Worm (Caenorhabditis elegans) whole organism, late embryonic: Measurements from ENCODE around the gene fbxb-105.

Source experiments
- F13H6.1 ChIP-seq: sonication (generic microtip); optimal IDR thresholded peaks from 2 replicates; lab custom pipeline; 2016; ENCODE audit warnings: missing genetic modification characterization, missing compliant biosample characterization
- K02D7.2 ChIP-seq: sonication (generic microtip); optimal IDR thresholded peaks from 2 replicates; lab custom pipeline; 2017; ENCODE audit warnings: mild to moderate bottlenecking, missing genetic modification characterization, missing compliant biosample characterization
- T23F11.4 ChIP-seq: fragments of 200-800 bp; sonication (Bioruptor generic); optimal IDR thresholded peaks from 2 replicates; lab custom pipeline; 2018; ENCODE audit warnings: mild to moderate bottlenecking, missing genetic modification characterization, missing compliant biosample characterization
- ceh-19 ChIP-seq: fragments of 200-800 bp; sonication (Bioruptor generic); optimal IDR thresholded peaks from 2 replicates; lab custom pipeline; 2018; ENCODE audit warnings: mild to moderate bottlenecking, missing genetic modification characterization, missing compliant biosample characterization
- ceh-2 ChIP-seq: sonication (generic microtip); optimal IDR thresholded peaks from 2 replicates; lab custom pipeline; 2016; ENCODE audit warnings: missing genotype, missing genetic modification characterization, missing compliant biosample characterization
- ceh-22 ChIP-seq: sonication (generic microtip); optimal IDR thresholded peaks from 2 replicates; lab custom pipeline; 2017; ENCODE audit warnings: missing biosample characterization, missing genetic modification characterization
- ceh-24 ChIP-seq: sonication (generic microtip); optimal IDR thresholded peaks from 2 replicates; lab custom pipeline; 2016; ENCODE audit warnings: mild to moderate bottlenecking, missing genetic modification characterization, missing compliant biosample characterization
- ceh-31 ChIP-seq: sonication (generic microtip); optimal IDR thresholded peaks from 2 replicates; lab custom pipeline; 2016; ENCODE audit warnings: missing genetic modification characterization, missing compliant biosample characterization
- ceh-45 ChIP-seq: fragments of 200-800 bp; sonication (Bioruptor generic); IDR thresholded peaks from 2 replicates; pipeline ENCODE4 v1.3.6; 2022; ENCODE audit warnings: missing genetic modification reagents, missing genetic modification characterization, missing compliant biosample characterization
- ceh-6 ChIP-seq: fragments of 200-800 bp; sonication (Bioruptor generic); optimal IDR thresholded peaks from 2 replicates; lab custom pipeline; 2018; ENCODE audit warnings: mild to moderate bottlenecking, missing genetic modification characterization, missing compliant biosample characterization
- ceh-9 ChIP-seq: sonication (generic microtip); optimal IDR thresholded peaks from 2 replicates; lab custom pipeline; 2016; ENCODE audit warnings: mild to moderate bottlenecking, missing genetic modification characterization, inconsistent platforms, missing compliant biosample characterization
- che-1 ChIP-seq: sonication (generic microtip); optimal IDR thresholded peaks from 2 replicates; lab custom pipeline; 2016; ENCODE audit warnings: mild to moderate bottlenecking, missing genetic modification characterization, missing compliant biosample characterization
- dmd-4 ChIP-seq: sonication (generic microtip); optimal IDR thresholded peaks from 2 replicates; lab custom pipeline; 2016; ENCODE audit warnings: borderline replicate concordance, missing genetic modification characterization, missing compliant biosample characterization
- dve-1 ChIP-seq: sonication (generic microtip); optimal IDR thresholded peaks from 2 replicates; lab custom pipeline; 2017; ENCODE audit warnings: antibody characterized with exemption, mild to moderate bottlenecking, missing genetic modification characterization, missing compliant biosample characterization
- eyg-1 ChIP-seq: sonication (generic microtip); optimal IDR thresholded peaks from 2 replicates; lab custom pipeline; 2016; ENCODE audit warnings: missing genotype, missing genetic modification characterization, missing compliant biosample characterization
- fax-1 ChIP-seq: sonication (generic microtip); optimal IDR thresholded peaks from 2 replicates; lab custom pipeline; 2016; ENCODE audit warnings: missing genotype, missing genetic modification characterization, missing compliant biosample characterization
- fkh-10 ChIP-seq: fragments of 150-350 bp; optimal IDR thresholded peaks from 2 replicates; lab custom pipeline; 2014; ENCODE audit warnings: missing biosample characterization, missing genetic modification reagents, missing genetic modification characterization
- gmeb-2 ChIP-seq: sonication (generic microtip); optimal IDR thresholded peaks from 2 replicates; lab custom pipeline; 2016; ENCODE audit warnings: missing genetic modification characterization, inconsistent platforms, missing compliant biosample characterization
- hlh-13 ChIP-seq: fragments of 200-800 bp; sonication (Bioruptor generic); optimal IDR thresholded peaks from 2 replicates; lab custom pipeline; 2018; ENCODE audit warnings: mild to moderate bottlenecking, missing genetic modification characterization, missing compliant biosample characterization
- hlh-30 ChIP-seq: sonication (generic microtip); optimal IDR thresholded peaks from 2 replicates; lab custom pipeline; 2017; ENCODE audit warnings: antibody characterized with exemption, missing genetic modification characterization, missing compliant biosample characterization; ENCODE audit not compliant: insufficient read depth
- madf-2 ChIP-seq: sonication (generic microtip); optimal IDR thresholded peaks from 2 replicates; lab custom pipeline; 2017; ENCODE audit warnings: missing genetic modification characterization, missing compliant biosample characterization
- nfya-1 ChIP-seq: sonication (generic microtip); optimal IDR thresholded peaks from 2 replicates; lab custom pipeline; 2017; ENCODE audit warnings: missing genetic modification characterization, mild to moderate bottlenecking, missing compliant biosample characterization, antibody characterized with exemption, moderate library complexity
- nhr-11 ChIP-seq: fragments of 150-350 bp; optimal IDR thresholded peaks from 2 replicates; lab custom pipeline; 2014; ENCODE audit warnings: missing biosample characterization, missing genetic modification characterization
- pax-1 ChIP-seq: fragments of 150-350 bp; optimal IDR thresholded peaks from 2 replicates; lab custom pipeline; 2014; ENCODE audit warnings: missing biosample characterization, missing genetic modification characterization
- pha-2 ChIP-seq: sonication (generic microtip); optimal IDR thresholded peaks from 2 replicates; lab custom pipeline; 2017; ENCODE audit warnings: mild to moderate bottlenecking, missing genetic modification characterization, missing compliant biosample characterization
- pha-4 ChIP-seq: fragments of 150-350 bp; optimal IDR thresholded peaks from 2 replicates; lab custom pipeline; 2018; ENCODE audit warnings: missing biosample characterization, missing genetic modification reagents, missing genetic modification characterization
- ref-2 ChIP-seq: sonication (generic microtip); optimal IDR thresholded peaks from 2 replicates; lab custom pipeline; 2016; ENCODE audit warnings: missing genetic modification characterization, missing compliant biosample characterization
- rnt-1 ChIP-seq: sonication (generic microtip); optimal IDR thresholded peaks from 2 replicates; lab custom pipeline; 2016; ENCODE audit warnings: missing genetic modification characterization, missing compliant biosample characterization
- sox-4 ChIP-seq: sonication (generic microtip); optimal IDR thresholded peaks from 2 replicates; lab custom pipeline; 2017; ENCODE audit warnings: mild to moderate bottlenecking, missing genetic modification characterization, inconsistent platforms, missing compliant biosample characterization
- tbx-2 ChIP-seq: sonication (generic microtip); optimal IDR thresholded peaks from 2 replicates; lab custom pipeline; 2016; ENCODE audit warnings: missing genetic modification characterization, missing compliant biosample characterization
- tbx-7 ChIP-seq: sonication (generic microtip); optimal IDR thresholded peaks from 2 replicates; lab custom pipeline; 2016; ENCODE audit warnings: missing genotype, missing genetic modification characterization, missing compliant biosample characterization
- unc-3 ChIP-seq, 2 experiments: fragments of 200-800 bp in 1 of 2; sonication (Bioruptor generic) in 1 of 2; sonication (generic microtip) in 1 of 2; conservative IDR thresholded peaks in 1 of 2; optimal IDR thresholded peaks in 1 of 2; 2 replicates each; pipeline versions ENCODE4 v1.3.6 to Lab custom; 2016 to 2022; ENCODE audit warnings: missing compliant biosample characterization in 2 of 2, missing genetic modification characterization in 2 of 2, missing genetic modification reagents in 1 of 2
- unc-55 ChIP-seq: sonication (generic microtip); optimal IDR thresholded peaks from 2 replicates; lab custom pipeline; 2017; ENCODE audit warnings: missing biosample characterization, missing genetic modification reagents, missing genetic modification characterization
- unc-86 ChIP-seq: sonication (generic microtip); optimal IDR thresholded peaks from 2 replicates; lab custom pipeline; 2016; ENCODE audit warnings: missing genetic modification characterization, missing compliant biosample characterization
- zip-5 ChIP-seq: sonication (generic microtip); optimal IDR thresholded peaks from 2 replicates; lab custom pipeline; 2016; ENCODE audit warnings: missing genetic modification characterization, missing compliant biosample characterization
- ztf-16 ChIP-seq: sonication (generic microtip); optimal IDR thresholded peaks from 2 replicates; lab custom pipeline; 2017; ENCODE audit warnings: missing genetic modification characterization, missing compliant biosample characterization

The fbxb-105 gene

DNA sequence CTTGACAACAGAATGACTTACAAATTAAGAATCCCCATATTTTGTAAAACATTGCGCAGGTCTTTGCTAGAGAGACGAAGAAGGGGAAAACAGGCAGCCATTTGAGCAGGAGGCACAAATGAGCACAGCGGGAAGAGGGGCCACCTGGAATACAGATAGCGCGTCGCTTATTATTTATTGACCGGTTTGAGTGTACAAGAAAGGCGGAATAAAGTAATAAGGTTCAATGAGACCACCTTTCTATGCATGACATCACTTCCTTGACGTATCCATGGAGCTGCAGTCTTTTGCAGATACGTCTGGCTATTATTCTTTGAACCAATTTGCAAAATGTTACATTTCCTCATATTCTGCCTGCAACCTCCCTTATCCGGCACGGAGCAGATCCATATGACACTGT, 4.2 kb upstream of the fbxb-105 start, which contains the start of gene fbxb-111:
TSS of gene fbxb-111 (minus strand) at position 101 of the 400 bp plus-strand sequence.
- TF ChIP-seq ref-2 (tag; lab: Kevin White, UChicago) (peak; percentile 20), K02D7.2 (no peak), ceh-9 (no peak), pha-2 (tag; lab: Kevin White, UChicago) (no peak)

- TF ChIP-seq dmd-4 (tag; lab: Kevin White, UChicago) (no peak), nfya-1 (tag; lab: Kevin White, UChicago) (no peak), eyg-1 (tag; lab: Kevin White, UChicago) (no peak), ceh-22 (no peak), tbx-7 (no peak), pha-4 (no peak), ceh-45 (GFP tag; lab: Robert Waterston, UW) (no peak), ref-2 (tag; lab: Kevin White, UChicago) (no peak), gmeb-2 (no peak), dve-1 (tag; lab: Kevin White, UChicago) (no peak)
These were observed 2.8 kb upstream of the fbxb-105 start, which contains the start of gene sdz-9 for ce11 chrII:2773534-2773933. Gene sdz-9, minus strand, starts transcription at chrII:2773634.

DNA sequence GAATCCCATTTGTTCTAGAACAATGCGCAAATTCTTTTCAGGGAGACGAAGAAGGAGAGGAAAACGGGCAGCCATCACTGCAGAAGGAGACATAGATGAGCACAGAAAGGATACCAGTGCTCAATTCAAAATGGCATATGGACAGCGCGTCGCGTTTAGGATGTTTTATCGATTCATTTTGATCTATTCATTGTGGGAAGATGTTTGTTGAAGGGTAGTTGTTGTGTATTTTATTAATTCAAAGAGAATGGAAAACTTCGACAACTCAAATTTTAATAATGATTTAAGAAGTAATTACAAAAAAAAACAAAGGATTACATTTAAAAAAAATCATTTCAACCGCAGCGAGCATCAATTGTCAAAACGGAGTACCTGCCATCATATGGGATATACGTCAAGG, 1.5 kb upstream of the fbxb-105 start, which contains the start of gene sdz-10:
TSS of gene sdz-10 (minus strand) at position 101 of the 400 bp plus-strand sequence.
- TF ChIP-seq hlh-13 (GFP tag; lab: Kevin White, UChicago) = no peak
- no peak for TF ChIP-seq F13H6.1 (tag; lab: Kevin White, UChicago)
- TF ChIP-seq unc-86 = no peak
- no peak for TF ChIP-seq ceh-2 (tag; lab: Kevin White, UChicago)
- TF ChIP-seq hlh-30 = no peak
- no peak for TF ChIP-seq rnt-1
- TF ChIP-seq T23F11.4 (GFP tag; lab: Kevin White, UChicago) = no peak
- TF ChIP-seq zip-5 = no peak
- no peak for TF ChIP-seq ceh-31 (tag; lab: Kevin White, UChicago)
- no peak for TF ChIP-seq sox-4 (tag; lab: Kevin White, UChicago)
- TF ChIP-seq nhr-11 = no peak
- TF ChIP-seq ceh-24 = no peak
- no peak for TF ChIP-seq tbx-2 (tag; lab: Kevin White, UChicago)
- no peak for TF ChIP-seq ceh-6 (GFP tag; lab: Kevin White, UChicago)
- no peak for TF ChIP-seq unc-3 (GFP tag; conservative IDR thresholded peaks at IDR 0.05; lab: Robert Waterston, UW)
- TF ChIP-seq unc-3 (tag; optimal IDR thresholded peaks at IDR 0.05; lab: Kevin White, UChicago) = no peak

- TF ChIP-seq che-1 (tag; lab: Kevin White, UChicago) = no peak
These were observed 1.7 kb downstream of the fbxb-105 start, which contains the start of gene F08D12.7 for ce11 chrII:2769021-2769420. Gene F08D12.7, minus strand, starts transcription at chrII:2769121.

ce11 chrII:2766331-2766730, 4.4 kb downstream of the fbxb-105 start, which contains the start of gene F08D12.15:
Gene F08D12.15, plus strand, starts transcription at chrII:2766631.
- TF ChIP-seq ceh-19 (GFP tag; lab: Kevin White, UChicago) = no peak
- no peak for TF ChIP-seq fkh-10 (GFP tag; lab: Kevin White, UChicago)
- TF ChIP-seq madf-2 (tag; lab: Kevin White, UChicago) = no peak
- TF ChIP-seq unc-55 (GFP tag; lab: Kevin White, UChicago) = no peak
- TF ChIP-seq ceh-31 (tag; lab: Kevin White, UChicago) = no peak
- TF ChIP-seq ztf-16 (tag; lab: Kevin White, UChicago) = no peak
- no peak for TF ChIP-seq pax-1 (tag; lab: Kevin White, UChicago)
- TF ChIP-seq fax-1 (tag; lab: Kevin White, UChicago) = no peak
